Fruit fly (Drosophila melanogaster): ENCODE data around the gene CG17754.

Gene CG17754

DNA sequence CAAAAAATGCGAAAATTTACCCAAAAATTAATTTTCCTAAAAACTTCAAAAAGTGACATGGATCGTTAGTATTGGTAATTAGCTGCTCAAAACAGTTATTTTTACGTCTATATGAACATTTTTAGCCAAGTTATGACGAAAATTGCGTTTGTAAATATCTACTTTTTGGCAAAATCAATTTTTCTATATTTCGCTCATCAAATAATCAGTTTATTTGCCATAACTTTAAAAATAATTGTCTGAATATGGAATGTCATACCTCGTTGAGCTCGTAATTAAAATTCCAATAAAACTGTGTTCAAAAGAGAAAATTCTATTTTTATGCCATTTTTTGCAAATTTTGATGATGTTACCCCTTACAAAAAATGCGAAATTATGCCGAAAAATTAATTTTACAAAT lies 46.3 kb downstream of the CG17754 start:
- TF ChIP-seq noc (tag; optimal IDR thresholded peaks at IDR 0.05): no peak

dm6 chrX:9297661-9298433 lies 47.6 kb downstream of the CG17754 start:
- peak; percentile 67 for TF ChIP-seq noc (tag; optimal IDR thresholded peaks at IDR 0.05)
